Worm (Caenorhabditis elegans) whole organism, L3 larva: ENCODE results near the gene smu-2.

Experiments
- ZK546.5 ChIP-seq: sonication (generic microtip); optimal IDR thresholded peaks from 2 replicates; lab custom pipeline; 2017; ENCODE audit warnings: missing biosample characterization, missing genetic modification characterization
- egl-27 ChIP-seq: sonication (generic microtip); optimal IDR thresholded peaks from 4 replicates; lab custom pipeline; 2017; ENCODE audit warnings: missing biosample characterization, missing genetic modification reagents, missing genetic modification characterization
- elt-2 ChIP-seq: sonication (generic microtip); optimal IDR thresholded peaks from 2 replicates; lab custom pipeline; 2016; ENCODE audit warnings: missing genetic modification reagents, mild to moderate bottlenecking, missing genetic modification characterization, missing compliant biosample characterization
- fkh-2 ChIP-seq: fragments of 150-350 bp; optimal IDR thresholded peaks from 2 replicates; lab custom pipeline; 2014; ENCODE audit warnings: missing biosample characterization, missing genetic modification reagents, missing genetic modification characterization
- hmg-11 ChIP-seq: sonication (generic microtip); optimal IDR thresholded peaks from 2 replicates; lab custom pipeline; 2016; ENCODE audit warnings: missing genetic modification characterization, missing compliant biosample characterization
- lin-39 ChIP-seq: fragments of 150-350 bp; optimal IDR thresholded peaks from 2 replicates; lab custom pipeline; 2018; ENCODE audit warnings: missing biosample characterization, missing genetic modification reagents, missing genetic modification characterization
- nhr-11 ChIP-seq: fragments of 150-350 bp; optimal IDR thresholded peaks from 2 replicates; lab custom pipeline; 2014; ENCODE audit warnings: missing biosample characterization, missing genetic modification characterization
- nhr-28 ChIP-seq: fragments of 150-350 bp; optimal IDR thresholded peaks from 2 replicates; lab custom pipeline; 2014; ENCODE audit warnings: missing biosample characterization, missing genetic modification characterization
- pha-4 ChIP-seq: fragments of 150-350 bp; optimal IDR thresholded peaks from 2 replicates; lab custom pipeline; 2014; ENCODE audit warnings: missing biosample characterization, missing genetic modification reagents, missing genetic modification characterization
- pqm-1 ChIP-seq: fragments of 150-350 bp; optimal IDR thresholded peaks from 2 replicates; lab custom pipeline; 2017; ENCODE audit warnings: missing biosample characterization, missing genetic modification characterization, inconsistent platforms
- snpc-4 ChIP-seq: fragments of 150-350 bp; optimal IDR thresholded peaks from 2 replicates; lab custom pipeline; 2014; ENCODE audit warnings: missing biosample characterization, missing genetic modification characterization

DNA sequence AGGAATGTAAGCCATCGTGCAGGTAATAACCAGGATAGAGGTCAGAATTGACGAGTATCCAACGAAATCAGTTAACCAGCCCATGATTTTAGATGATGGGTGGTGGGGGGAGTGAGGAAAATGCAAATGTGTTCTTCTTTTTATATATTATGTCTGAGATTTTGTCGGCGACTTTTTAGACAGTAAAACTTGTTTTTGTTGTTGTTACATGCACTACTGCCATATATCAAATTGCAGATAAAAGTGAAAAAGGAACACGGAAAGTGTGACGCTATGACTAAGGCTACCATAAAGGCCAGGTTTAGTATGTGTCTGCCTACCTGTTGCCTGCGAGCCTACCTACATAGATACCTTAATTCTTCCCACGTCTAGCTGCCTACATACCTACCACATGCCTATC lies 41.9 kb downstream of the smu-2 start, which contains the start of gene col-72:
- TF ChIP-seq hmg-11 (tag; lab: Kevin White, UChicago) (no peak), fkh-2 (tag; lab: Kevin White, UChicago) (no peak), pqm-1 (tag; lab: Kevin White, UChicago) (no peak), nhr-28 (tag; lab: Kevin White, UChicago) (no peak), elt-2 (tag; lab: Kevin White, UChicago) (no peak), nhr-11 (tag; lab: Kevin White, UChicago) (no peak), lin-39 (tag; lab: Kevin White, UChicago) (no peak), ZK546.5 (tag; lab: Kevin White, UChicago) (no peak), egl-27 (no peak), pha-4 (tag; lab: Kevin White, UChicago) (no peak), snpc-4 (tag; lab: Kevin White, UChicago) (no peak)
